Fruit fly (Drosophila melanogaster) whole organism, embryonic: ENCODE data around the gene CG17032.

Source experiments
- ATbp ChIP-seq: fragments of 200-800 bp; sonication (Bioruptor generic); optimal IDR thresholded peaks from 2 replicates; lab custom pipeline; 2017; ENCODE audit warnings: missing biosample characterization, mild to moderate bottlenecking, missing genetic modification characterization, missing genetic modification reagents
- B-H1 ChIP-seq: fragments of 200-800 bp; sonication (Bioruptor generic); IDR thresholded peaks from 3 replicates; pipeline ENCODE4 v1.3.6; 2022; ENCODE audit warnings: missing biosample characterization, missing genetic modification characterization
- Blimp-1 ChIP-seq: fragments of 200-800 bp; sonication (Bioruptor generic); optimal IDR thresholded peaks from 3 replicates; lab custom pipeline; 2018; ENCODE audit warnings: missing biosample characterization, missing genetic modification characterization, mild to moderate bottlenecking, moderate library complexity, missing genetic modification reagents
- BtbVII ChIP-seq: fragments of 200-800 bp; sonication (Bioruptor generic); optimal IDR thresholded peaks from 3 replicates; lab custom pipeline; 2017; ENCODE audit warnings: missing biosample characterization, mild to moderate bottlenecking, missing genetic modification characterization
- C15 ChIP-seq: fragments of 200-800 bp; sonication (Bioruptor generic); IDR thresholded peaks from 3 replicates; pipeline ENCODE4 v1.3.6; 2022; ENCODE audit warnings: missing biosample characterization, missing genetic modification characterization
- CG10147 ChIP-seq: fragments of 200-800 bp; sonication (Bioruptor generic); optimal IDR thresholded peaks from 2 replicates; lab custom pipeline; 2019; ENCODE audit warnings: missing biosample characterization, mild to moderate bottlenecking, missing genetic modification characterization, moderate library complexity
- CG10267 ChIP-seq: fragments of 200-800 bp; sonication (Bioruptor generic); optimal IDR thresholded peaks from 2 replicates; lab custom pipeline; 2018; ENCODE audit warnings: missing biosample characterization, mild to moderate bottlenecking, missing genetic modification characterization, moderate library complexity
- CG10543 ChIP-seq: fragments of 200-800 bp; sonication (Bioruptor generic); optimal IDR thresholded peaks from 3 replicates; lab custom pipeline; 2017; ENCODE audit warnings: missing biosample characterization, mild to moderate bottlenecking, missing genetic modification characterization, moderate library complexity
- CG10979 ChIP-seq: fragments of 200-800 bp; sonication (Bioruptor generic); optimal IDR thresholded peaks from 2 replicates; lab custom pipeline; 2018; ENCODE audit warnings: missing biosample characterization, mild to moderate bottlenecking, missing genetic modification characterization, moderate library complexity
- CG11398 ChIP-seq: fragments of 200-800 bp; sonication (Bioruptor generic); optimal IDR thresholded peaks from 2 replicates; lab custom pipeline; 2016; ENCODE audit warnings: missing biosample characterization, missing genetic modification characterization
- CG11723 ChIP-seq: fragments of 200-800 bp; sonication (Bioruptor generic); optimal IDR thresholded peaks from 2 replicates; lab custom pipeline; 2017; ENCODE audit warnings: missing biosample characterization, mild to moderate bottlenecking, missing genetic modification characterization
- CG14050 ChIP-seq: fragments of 200-800 bp; sonication (Bioruptor generic); IDR thresholded peaks from 3 replicates; pipeline ENCODE4 v1.3.6; 2022; ENCODE audit warnings: missing biosample characterization, missing genetic modification characterization
- CG14667 ChIP-seq: fragments of 200-800 bp; sonication (Bioruptor generic); IDR thresholded peaks from 2 replicates; pipeline ENCODE4 v1.3.6; 2022; ENCODE audit warnings: missing biosample characterization, missing genetic modification characterization
- CG14710 ChIP-seq: fragments of 200-800 bp; sonication (Bioruptor generic); optimal IDR thresholded peaks from 3 replicates; lab custom pipeline; 2019; ENCODE audit warnings: missing biosample characterization, mild to moderate bottlenecking, missing genetic modification characterization, moderate library complexity
- CG15011 ChIP-seq: fragments of 200-800 bp; sonication (Bioruptor generic); optimal IDR thresholded peaks from 3 replicates; lab custom pipeline; 2018; ENCODE audit warnings: missing biosample characterization, mild to moderate bottlenecking, missing genetic modification characterization
- CG17912 ChIP-seq: fragments of 200-800 bp; sonication (Bioruptor generic); optimal IDR thresholded peaks from 2 replicates; lab custom pipeline; 2018; ENCODE audit warnings: missing biosample characterization, mild to moderate bottlenecking, missing genetic modification characterization
- CG2120 ChIP-seq: fragments of 200-800 bp; sonication (Bioruptor generic); optimal IDR thresholded peaks from 3 replicates; lab custom pipeline; 2016; ENCODE audit warnings: missing biosample characterization, missing genetic modification characterization
- CG2202 ChIP-seq: fragments of 200-800 bp; sonication (Bioruptor generic); optimal IDR thresholded peaks from 2 replicates; lab custom pipeline; 2018; ENCODE audit warnings: missing biosample characterization, mild to moderate bottlenecking, missing genetic modification characterization
- CG3726 ChIP-seq: fragments of 200-800 bp; sonication (Bioruptor generic); IDR thresholded peaks from 3 replicates; pipeline ENCODE4, ENCODE4 v1.3.6; 2022; ENCODE audit warnings: missing biosample characterization, missing genetic modification characterization
- CG3847 ChIP-seq: fragments of 200-800 bp; sonication (Bioruptor generic); IDR thresholded peaks from 2 replicates; pipeline ENCODE4 v1.3.6; 2022; ENCODE audit warnings: missing biosample characterization, missing genetic modification characterization
- CG6175 ChIP-seq: fragments of 200-800 bp; sonication (Bioruptor generic); IDR thresholded peaks from 3 replicates; pipeline ENCODE4 v1.3.6; 2022; ENCODE audit warnings: missing biosample characterization, missing genetic modification characterization
- CG7963 ChIP-seq: fragments of 200-800 bp; sonication (Bioruptor generic); IDR thresholded peaks from 3 replicates; pipeline ENCODE4 v1.3.6; 2022; ENCODE audit warnings: missing biosample characterization, missing genetic modification characterization; ENCODE audit not compliant: partially characterized antibody
- CrebB ChIP-seq: fragments of 200-800 bp; sonication (Bioruptor generic); optimal IDR thresholded peaks from 3 replicates; lab custom pipeline; 2018; ENCODE audit warnings: missing biosample characterization, mild to moderate bottlenecking, missing genetic modification characterization
- Ets65A ChIP-seq: fragments of 200-800 bp; sonication (Bioruptor generic); peaks from one replicate; lab custom pipeline; 2016; ENCODE audit warnings: missing biosample characterization, missing genetic modification characterization
- Gug ChIP-seq: fragments of 200-800 bp; sonication (Bioruptor generic); IDR thresholded peaks from 4 replicates; pipeline ENCODE4 v1.3.6; 2022; ENCODE audit warnings: missing biosample characterization, missing genetic modification characterization
- HLH54F ChIP-seq: fragments of 200-800 bp; sonication (Bioruptor generic); optimal IDR thresholded peaks from 3 replicates; lab custom pipeline; 2016; ENCODE audit warnings: missing biosample characterization, missing genetic modification characterization
- Hmr ChIP-seq: fragments of 200-800 bp; sonication (Bioruptor generic); optimal IDR thresholded peaks from 3 replicates; lab custom pipeline; 2017; ENCODE audit warnings: mild to moderate bottlenecking, missing biosample characterization, missing genetic modification reagents, missing genetic modification characterization
- Hr3 ChIP-seq: fragments of 200-800 bp; sonication (Bioruptor generic); optimal IDR thresholded peaks from 3 replicates; lab custom pipeline; 2016; ENCODE audit warnings: missing biosample characterization, missing genetic modification characterization
- Hr78 ChIP-seq, 2 experiments: fragments of 200-800 bp in 1 of 2; fragments of >200 bp in 1 of 2; sonication (Bioruptor generic) in 1 of 2; optimal IDR thresholded peaks; 2 replicates each; lab custom pipeline; 2017 to 2019; ENCODE audit warnings: missing biosample characterization in 2 of 2, missing genetic modification characterization in 2 of 2, mild to moderate bottlenecking in 1 of 2, moderate library complexity in 1 of 2
- Nf-YA ChIP-seq: fragments of 200-800 bp; sonication (Bioruptor generic); IDR thresholded peaks from 2 replicates; pipeline ENCODE4 v1.3.6; 2022; ENCODE audit warnings: missing biosample characterization, missing genetic modification characterization
- Oli ChIP-seq: fragments of 200-800 bp; sonication (Bioruptor generic); optimal IDR thresholded peaks from 2 replicates; lab custom pipeline; 2018; ENCODE audit warnings: missing biosample characterization, mild to moderate bottlenecking, missing genetic modification characterization, moderate library complexity
- Pdp1 ChIP-seq, 2 experiments: fragments of 200-800 bp; sonication (Bioruptor generic); optimal IDR thresholded peaks; 3 replicates each; lab custom pipeline; 2016; ENCODE audit warnings: missing biosample characterization in 2 of 2, missing genetic modification characterization in 2 of 2, mild to moderate bottlenecking in 1 of 2, moderate library complexity in 1 of 2
- Six4 ChIP-seq: fragments of 200-800 bp; sonication (Bioruptor generic); optimal IDR thresholded peaks from 2 replicates; lab custom pipeline; 2016; ENCODE audit warnings: missing biosample characterization, missing genetic modification characterization
- Sry-β ChIP-seq: fragments of 200-800 bp; sonication (Bioruptor generic); optimal IDR thresholded peaks from 2 replicates; lab custom pipeline; 2018; ENCODE audit warnings: missing biosample characterization, mild to moderate bottlenecking, missing genetic modification characterization, moderate library complexity
- Vsx1 ChIP-seq: fragments of 200-800 bp; sonication (Bioruptor generic); optimal IDR thresholded peaks from 2 replicates; lab custom pipeline; 2017; ENCODE audit warnings: missing biosample characterization, mild to moderate bottlenecking, missing genetic modification characterization, missing genetic modification reagents
- az2 ChIP-seq: fragments of 200-800 bp; sonication (Bioruptor generic); optimal IDR thresholded peaks from 3 replicates; lab custom pipeline; 2016; ENCODE audit warnings: missing biosample characterization, missing genetic modification characterization
- h ChIP-seq: fragments of >200 bp; optimal IDR thresholded peaks from 2 replicates; lab custom pipeline; 2017
- kah ChIP-seq: fragments of 200-800 bp; sonication (Bioruptor generic); optimal IDR thresholded peaks from 2 replicates; lab custom pipeline; 2018; ENCODE audit warnings: missing biosample characterization, mild to moderate bottlenecking, missing genetic modification characterization
- kay ChIP-seq: fragments of 200-800 bp; sonication (Bioruptor generic); optimal IDR thresholded peaks from 2 replicates; lab custom pipeline; 2016; ENCODE audit warnings: missing biosample characterization, missing genetic modification characterization
- mirr ChIP-seq: fragments of 200-800 bp; sonication (Bioruptor generic); optimal IDR thresholded peaks from 3 replicates; lab custom pipeline; 2018; ENCODE audit warnings: missing biosample characterization, mild to moderate bottlenecking, missing genetic modification characterization
- odd ChIP-seq: fragments of 200-800 bp; sonication (Bioruptor generic); optimal IDR thresholded peaks from 2 replicates; lab custom pipeline; 2017; ENCODE audit warnings: missing biosample characterization, mild to moderate bottlenecking, missing genetic modification characterization
- onecut ChIP-seq: fragments of 200-800 bp; sonication (Bioruptor generic); IDR thresholded peaks from 2 replicates; pipeline ENCODE4 v1.3.6; 2022; ENCODE audit warnings: missing biosample characterization, missing genetic modification characterization
- pzg ChIP-seq: fragments of 200-800 bp; sonication (Bioruptor generic); optimal IDR thresholded peaks from 3 replicates; lab custom pipeline; 2018; ENCODE audit warnings: missing biosample characterization, mild to moderate bottlenecking, missing genetic modification characterization, moderate library complexity
- schlank ChIP-seq: fragments of 200-800 bp; sonication (Bioruptor generic); optimal IDR thresholded peaks from 2 replicates; lab custom pipeline; 2018; ENCODE audit warnings: missing biosample characterization, mild to moderate bottlenecking, missing genetic modification characterization
- sisA ChIP-seq: fragments of 200-800 bp; sonication (Bioruptor generic); IDR thresholded peaks from 2 replicates; pipeline ENCODE4 v1.3.6; 2022; ENCODE audit warnings: missing biosample characterization, missing genetic modification characterization
- sna ChIP-seq: fragments of 200-800 bp; sonication (Bioruptor generic); IDR thresholded peaks from 2 replicates; pipeline ENCODE4 v1.3.6; 2022; ENCODE audit warnings: missing biosample characterization, missing genetic modification characterization; ENCODE audit not compliant: partially characterized antibody
- sr ChIP-seq: fragments of 200-800 bp; sonication (Bioruptor generic); IDR thresholded peaks from 3 replicates; pipeline ENCODE4 v1.3.6; 2022; ENCODE audit warnings: missing biosample characterization, missing genetic modification characterization
- stwl ChIP-seq: fragments of 200-800 bp; sonication (Bioruptor generic); optimal IDR thresholded peaks from 3 replicates; lab custom pipeline; 2018; ENCODE audit warnings: missing biosample characterization, mild to moderate bottlenecking, missing genetic modification characterization, moderate library complexity
- trem ChIP-seq: fragments of 200-800 bp; optimal IDR thresholded peaks from 3 replicates; lab custom pipeline; 2019; ENCODE audit warnings: missing biosample characterization, mild to moderate bottlenecking, missing genetic modification characterization, moderate library complexity
- yki ChIP-seq: fragments of >200 bp; optimal IDR thresholded peaks from 3 replicates; lab custom pipeline; 2018

CG17032 gene

DNA sequence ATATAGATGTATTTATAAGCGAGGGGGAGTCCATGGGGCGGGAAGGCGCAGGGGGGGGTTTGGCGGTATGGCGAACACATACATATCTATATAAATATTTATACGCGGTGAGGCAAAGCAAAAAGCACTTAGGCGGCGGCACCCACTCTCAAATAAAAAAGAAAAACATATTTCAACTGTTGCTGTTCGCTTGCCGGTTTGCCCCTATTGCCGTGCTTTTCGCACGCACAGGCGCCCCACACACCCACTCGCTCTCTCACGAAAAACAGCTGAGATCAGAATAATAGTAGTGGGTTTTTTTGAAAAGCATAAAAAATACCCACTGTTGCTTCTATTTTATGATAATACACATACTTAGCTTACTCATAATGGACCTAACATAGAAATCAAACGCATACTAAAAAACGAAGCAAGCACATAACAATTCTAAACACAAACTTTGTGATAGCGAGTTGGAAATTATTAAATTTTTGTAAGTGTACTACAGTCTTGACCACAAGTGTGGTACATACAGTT, 42.6 kb downstream of the CG17032 start (continued):
- TF ChIP-seq BtbVII (peak; percentile 82), Hmr (GFP tag; lab: Kevin White, UChicago) (peak; percentile 91), sna (GFP tag; lab: Robert Waterston, UW) (no peak), CG14667 (no peak; the same call in 1 of the 2 replicates), az2 (GFP tag; lab: Kevin White, UChicago) (peak; percentile 60), Sry-β (GFP tag; lab: Kevin White, UChicago) (no peak), mirr (GFP tag; lab: Kevin White, UChicago) (peak; percentile 81), Oli (tag; lab: Kevin White, UChicago) (peak; percentile 81), odd (peak; percentile 76), C15 (GFP tag; lab: Robert Waterston, UW) (0 out of 3 replicates have a peak, but pooled peaks have one; percentile 58), onecut (GFP tag; lab: Robert Waterston, UW) (peak; percentile 22; the same call in 1 of the 2 replicates), CG10543 (GFP tag; lab: Kevin White, UChicago) (peak; percentile 96), Blimp-1 (GFP tag; lab: Kevin White, UChicago) (peak; percentile 52), CG2202 (tag; lab: Kevin White, UChicago) (no peak), CG10147 (GFP tag; lab: Kevin White, UChicago) (peak; percentile 74), stwl (tag; lab: Kevin White, UChicago) (no peak), CG14050 (GFP tag; lab: Robert Waterston, UW) (peak; percentile 56; the same call in 2 of the 3 replicates), CG17912 (no peak), Pdp1 (GFP tag; optimal IDR thresholded peaks at IDR 0.05; lab: Kevin White, UChicago) (peak; percentile 73 to 78), Vsx1 (GFP tag; lab: Kevin White, UChicago) (peak; percentile 52), h (lab: Kevin White, UChicago) (no peak), CG3726 (GFP tag; lab: Robert Waterston, UW) (no peak), trem (peak; percentile 27), HLH54F (peak; percentile 86), CG7963 (GFP tag; lab: Robert Waterston, UW) (no peak), schlank (tag; lab: Kevin White, UChicago) (peak; percentile 79), CG11723 (GFP tag; lab: Kevin White, UChicago) (peak; percentile 26), sr (peak; percentile 97), CG6175 (GFP tag; lab: Robert Waterston, UW) (peak; percentile 48; the same call in 1 of the 3 replicates), Ets65A (GFP tag; lab: Kevin White, UChicago) (no peak), ATbp (no peak), CrebB (tag; lab: Kevin White, UChicago) (peak; percentile 72), Hr78 (GFP tag; optimal IDR thresholded peaks at IDR 0.05; lab: Kevin White, UChicago) (peak in 1 of 2 experiments; percentile 33), kay (GFP tag; lab: Kevin White, UChicago) (peak; percentile 67), CG14710 (tag; lab: Kevin White, UChicago) (no peak), CG11398 (GFP tag; lab: Kevin White, UChicago) (peak; percentile 56), CG2120 (GFP tag; lab: Kevin White, UChicago) (peak; percentile 95), CG15011 (GFP tag; lab: Kevin White, UChicago) (peak; percentile 8), Gug (GFP tag; lab: Robert Waterston, UW) (peak; percentile 50; the same call in 2 of the 4 replicates), CG10979 (peak; percentile 10), Six4 (no peak), pzg (GFP tag; lab: Kevin White, UChicago) (peak; percentile 11), B-H1 (GFP tag; lab: Robert Waterston, UW) (peak; percentile 26; the same call in 2 of the 3 replicates), CG10267 (tag; lab: Kevin White, UChicago) (peak; percentile 31), Nf-YA (GFP tag; lab: Robert Waterston, UW) (no peak), kah (GFP tag; lab: Kevin White, UChicago) (no peak), sisA (GFP tag; lab: Robert Waterston, UW) (no peak; the same call in 1 of the 2 replicates), yki (lab: Kevin White, UChicago) (no peak), CG3847 (peak; percentile 69), Hr3 (GFP tag; lab: Kevin White, UChicago) (peak; percentile 55)
